Fruit fly (Drosophila melanogaster): ENCODE measurements around the gene CG13992.

CG13992 gene

DNA sequence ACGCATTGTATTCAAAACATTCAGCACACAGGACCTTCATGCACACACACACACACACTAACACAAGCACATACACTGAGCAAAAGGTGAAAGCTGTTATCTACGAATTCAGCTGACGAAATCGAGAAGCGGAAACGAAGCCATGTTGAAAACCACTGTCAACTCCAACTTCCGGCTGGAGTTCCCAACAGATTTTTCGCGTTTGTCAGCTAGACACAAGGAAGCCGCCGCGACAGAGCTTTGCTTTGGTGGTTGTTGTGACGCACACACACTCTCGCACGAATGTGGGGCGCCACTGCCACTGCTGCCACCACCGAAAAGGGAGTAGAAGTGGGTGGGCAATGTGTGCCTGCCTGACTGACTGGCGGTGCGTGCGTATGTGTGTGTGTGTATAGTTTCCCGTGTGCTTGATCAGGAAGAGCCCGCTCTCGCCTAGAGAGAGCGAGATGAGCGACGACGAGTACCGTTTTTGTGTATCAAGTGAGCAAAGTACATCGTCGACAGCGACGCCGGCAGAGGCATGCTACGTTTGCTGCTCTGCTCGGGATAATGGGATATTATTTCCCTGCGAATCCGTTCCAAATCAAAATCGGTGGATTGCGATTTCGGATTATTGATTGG is 30.2 kb upstream of the CG13992 start:
- peak; percentile 88 for TF ChIP-seq lab (GFP tag; optimal IDR thresholded peaks at IDR 0.05)
- TF ChIP-seq HHEX (GFP tag; optimal IDR thresholded peaks at IDR 0.05) = peak; percentile 77
- TF ChIP-seq Fer1 (GFP tag; optimal IDR thresholded peaks at IDR 0.05) = peak; percentile 88
- no peak for TF ChIP-seq CG30431 (GFP tag; optimal IDR thresholded peaks at IDR 0.05)
- no peak for TF ChIP-seq Hr39 (optimal IDR thresholded peaks at IDR 0.05)
- TF ChIP-seq CG14014 (GFP tag; IDR thresholded peaks at IDR 0.05) = no peak
- TF ChIP-seq twi (tag; optimal IDR thresholded peaks at IDR 0.05) = peak; percentile 19
- TF ChIP-seq ATbp (GFP tag; optimal IDR thresholded peaks at IDR 0.05) = peak; percentile 71
- peak; percentile 78 for TF ChIP-seq CG6813 (GFP tag; optimal IDR thresholded peaks at IDR 0.05)
- peak; percentile 84 for TF ChIP-seq CG4328 (GFP tag; optimal IDR thresholded peaks at IDR 0.05)
- peak; percentile 61 for TF ChIP-seq CG3281 (GFP tag; optimal IDR thresholded peaks at IDR 0.05)
- TF ChIP-seq CrebB (tag; optimal IDR thresholded peaks at IDR 0.05) = peak; percentile 48
- peak; percentile 93 for TF ChIP-seq phol (tag; optimal IDR thresholded peaks at IDR 0.05)
- TF ChIP-seq aop (GFP tag; IDR thresholded peaks at IDR 0.05) = 0 out of 2 replicates have a peak, but pooled peaks have one; percentile 3
- TF ChIP-seq nerfin-2 (GFP tag; IDR thresholded peaks at IDR 0.05; ENCODE audit: partially characterized antibody) = no peak
- peak; percentile 3 for TF ChIP-seq CG13624 (GFP tag; optimal IDR thresholded peaks at IDR 0.05)
- TF ChIP-seq CG17612 (GFP tag; IDR thresholded peaks at IDR 0.05) = no peak
- TF ChIP-seq crp (GFP tag; optimal IDR thresholded peaks at IDR 0.05) = peak in 1 of 2 experiments; percentile 32
- TF ChIP-seq CG11456 (GFP tag; IDR thresholded peaks at IDR 0.05) = no peak
- TF ChIP-seq NC2α (GFP tag; optimal IDR thresholded peaks at IDR 0.05) = no peak
- TF ChIP-seq CG9797 (GFP tag; optimal IDR thresholded peaks at IDR 0.05) = peak; percentile 27
- TF ChIP-seq CG7271 (tag; optimal IDR thresholded peaks at IDR 0.05) = peak; percentile 73
- TF ChIP-seq kah (GFP tag; optimal IDR thresholded peaks at IDR 0.05) = peak; percentile 90
- no peak for TF ChIP-seq bab2 (GFP tag; optimal IDR thresholded peaks at IDR 0.05)
- no peak for TF ChIP-seq CG11560 (tag; IDR thresholded peaks at IDR 0.05)
- peak in 1 of 2 experiments; percentile 14 for TF ChIP-seq dpn (GFP tag; optimal IDR thresholded peaks at IDR 0.05)
- TF ChIP-seq CG10431 (GFP tag; optimal IDR thresholded peaks at IDR 0.05) = peak; percentile 80
- TF ChIP-seq CG6765 (GFP tag; optimal IDR thresholded peaks at IDR 0.05) = peak; percentile 82
- no peak for TF ChIP-seq CG4282 (GFP tag; optimal IDR thresholded peaks at IDR 0.05)
- TF ChIP-seq CG7556 (GFP tag; optimal IDR thresholded peaks at IDR 0.05) = peak; percentile 1
- no peak for TF ChIP-seq tll (GFP tag; optimal IDR thresholded peaks at IDR 0.05)
- TF ChIP-seq wor (GFP tag; IDR thresholded peaks at IDR 0.05) = no peak
- TF ChIP-seq pum (GFP tag; optimal IDR thresholded peaks at IDR 0.05) = no peak
- peak; percentile 68 for TF ChIP-seq CG17359 (tag; optimal IDR thresholded peaks at IDR 0.05)
- peak; percentile 83 for TF ChIP-seq CG18599 (GFP tag; optimal IDR thresholded peaks at IDR 0.05)
- peak; percentile 37 for TF ChIP-seq CG10979 (tag; optimal IDR thresholded peaks at IDR 0.05)
- TF ChIP-seq CTCF (GFP tag; optimal IDR thresholded peaks at IDR 0.05) = peak; percentile 47
- no peak for TF ChIP-seq CG9817 (tag; optimal IDR thresholded peaks at IDR 0.05)
- peak; percentile 72 for TF ChIP-seq CG5180 (GFP tag; optimal IDR thresholded peaks at IDR 0.05)
- peak; percentile 66 for TF ChIP-seq zf30C (GFP tag; optimal IDR thresholded peaks at IDR 0.05)
- no peak for TF ChIP-seq rib (GFP tag; IDR thresholded peaks at IDR 0.05)
- no peak for TF ChIP-seq CG11085 (GFP tag; IDR thresholded peaks at IDR 0.05)
- peak; percentile 79 for TF ChIP-seq BtbVII (GFP tag; optimal IDR thresholded peaks at IDR 0.05)
- TF ChIP-seq CG9609 (GFP tag; optimal IDR thresholded peaks at IDR 0.05) = no peak
- TF ChIP-seq Rfx (GFP tag; IDR thresholded peaks at IDR 0.05) = peak; percentile 28; the same call in 1 of the 2 replicates
- TF ChIP-seq ranshi (GFP tag; IDR thresholded peaks at IDR 0.05) = peak; percentile 23; the same call in 1 of the 2 replicates
- peak; percentile 68 for TF ChIP-seq CG12071 (GFP tag; optimal IDR thresholded peaks at IDR 0.05)
- peak; percentile 79 for TF ChIP-seq Adf1 (GFP tag; IDR thresholded peaks at IDR 0.05)
- TF ChIP-seq usp (GFP tag; optimal IDR thresholded peaks at IDR 0.05) = no peak
- peak; percentile 63 for TF ChIP-seq cg (GFP tag; optimal IDR thresholded peaks at IDR 0.05)
